Worm (Caenorhabditis elegans): ENCODE results near the gene rnp-5.

DNA sequence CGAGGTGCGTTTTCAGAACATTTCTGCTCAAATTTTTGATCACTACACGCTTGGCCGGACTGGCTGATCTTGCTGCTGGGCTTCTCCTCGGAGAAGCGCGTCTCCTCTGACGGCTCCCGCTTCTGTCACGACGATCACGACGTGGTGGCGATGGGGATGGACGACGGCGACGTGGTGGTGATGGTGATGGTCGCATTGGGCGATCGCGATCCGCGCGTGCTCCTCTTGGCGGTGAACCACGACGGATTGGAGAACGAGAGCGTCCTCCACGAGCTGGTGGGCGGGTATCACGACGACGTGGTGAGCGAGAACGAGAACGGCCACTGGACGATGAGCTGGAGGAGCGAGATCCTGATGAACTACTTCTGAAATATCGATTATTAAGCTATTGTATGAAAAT lies 295 bp downstream of the rnp-5 start:
- no peak for TF ChIP-seq nhr-232 (tag; optimal IDR thresholded peaks at IDR 0.05)
- no peak for TF ChIP-seq pax-1 (tag; optimal IDR thresholded peaks at IDR 0.05)
- no peak for TF ChIP-seq ets-4 (tag; optimal IDR thresholded peaks at IDR 0.05)
- TF ChIP-seq sox-4 (tag; optimal IDR thresholded peaks at IDR 0.05), result no peak
- TF ChIP-seq ceh-31 (tag; optimal IDR thresholded peaks at IDR 0.05), result no peak
- TF ChIP-seq ceh-30 (tag; optimal IDR thresholded peaks at IDR 0.05), result no peak
- no peak for TF ChIP-seq fkh-10 (GFP tag; optimal IDR thresholded peaks at IDR 0.05)
- TF ChIP-seq eyg-1 (tag; optimal IDR thresholded peaks at IDR 0.05), result no peak
